Worm (Caenorhabditis elegans) whole organism, young adult: ENCODE results near the gene clc-12.

Source experiments
- B0261.1 ChIP-seq: sonication (generic microtip); optimal IDR thresholded peaks from 2 replicates; lab custom pipeline; 2016; ENCODE audit warnings: mild to moderate bottlenecking, missing genetic modification characterization, moderate library complexity, missing compliant biosample characterization
- B0336.3 ChIP-seq: fragments of 200-800 bp; sonication (Bioruptor generic); IDR thresholded peaks from 2 replicates; pipeline ENCODE4 v1.3.6; 2022; ENCODE audit warnings: missing genetic modification characterization, missing compliant biosample characterization
- F10E7.11 ChIP-seq: sonication (generic microtip); optimal IDR thresholded peaks from 2 replicates; lab custom pipeline; 2017; ENCODE audit warnings: mild to moderate bottlenecking, missing genetic modification characterization, moderate library complexity, missing compliant biosample characterization
- F23B12.7 ChIP-seq: sonication (generic microtip); optimal IDR thresholded peaks from 2 replicates; lab custom pipeline; 2017; ENCODE audit warnings: missing genetic modification characterization, mild to moderate bottlenecking, missing compliant biosample characterization, antibody characterized with exemption, moderate library complexity; ENCODE audit not compliant: insufficient read depth
- F33H1.4 ChIP-seq: fragments of 200-800 bp; sonication (Bioruptor generic); IDR thresholded peaks from 2 replicates; pipeline ENCODE4 v1.3.6; 2022; ENCODE audit warnings: missing genetic modification reagents, missing genetic modification characterization, missing compliant biosample characterization
- F37B4.10 ChIP-seq: fragments of 200-800 bp; sonication (Bioruptor generic); IDR thresholded peaks from 2 replicates; pipeline ENCODE4 v1.3.6; 2022; ENCODE audit warnings: missing genetic modification characterization, missing compliant biosample characterization
- F39B2.1 ChIP-seq: fragments of 200-800 bp; sonication (Bioruptor generic); IDR thresholded peaks from 2 replicates; pipeline ENCODE4 v1.3.6; 2022; ENCODE audit warnings: missing genetic modification reagents, missing genetic modification characterization, missing compliant biosample characterization
- K11D2.4 ChIP-seq: fragments of 200-800 bp; sonication (Bioruptor generic); IDR thresholded peaks from 2 replicates; pipeline ENCODE4 v1.3.6; 2022; ENCODE audit warnings: missing genetic modification reagents, missing genetic modification characterization, missing compliant biosample characterization
- K12H6.12 ChIP-seq: fragments of 200-800 bp; sonication (Bioruptor generic); optimal IDR thresholded peaks from 2 replicates; lab custom pipeline; 2018; ENCODE audit warnings: mild to moderate bottlenecking, missing genetic modification characterization, missing compliant biosample characterization
- T26A5.8 ChIP-seq: sonication (generic microtip); optimal IDR thresholded peaks from 2 replicates; lab custom pipeline; 2016; ENCODE audit warnings: missing genetic modification characterization, missing compliant biosample characterization
- Y53F4B.3 ChIP-seq: fragments of 200-800 bp; sonication (Bioruptor generic); IDR thresholded peaks from 2 replicates; pipeline ENCODE4 v1.3.6; 2022; ENCODE audit warnings: missing genetic modification reagents, missing genetic modification characterization, missing compliant biosample characterization
- aptf-3 ChIP-seq: fragments of 200-800 bp; sonication (Bioruptor generic); IDR thresholded peaks from 2 replicates; pipeline ENCODE4 v1.3.6; 2022; ENCODE audit warnings: missing genetic modification characterization, missing compliant biosample characterization
- athp-1 ChIP-seq: sonication (generic microtip); optimal IDR thresholded peaks from 2 replicates; lab custom pipeline; 2017; ENCODE audit warnings: mild to moderate bottlenecking, missing genetic modification characterization, missing compliant biosample characterization
- attf-5 ChIP-seq: fragments of 200-800 bp; sonication (Bioruptor generic); optimal IDR thresholded peaks from 2 replicates; lab custom pipeline; 2018; ENCODE audit warnings: mild to moderate bottlenecking, missing genetic modification characterization, missing compliant biosample characterization
- attf-6 ChIP-seq: fragments of 200-800 bp; sonication (Bioruptor generic); IDR thresholded peaks from 2 replicates; pipeline ENCODE4 v1.3.6; 2022; ENCODE audit warnings: missing genetic modification reagents, missing genetic modification characterization, missing compliant biosample characterization
- bed-1 ChIP-seq: fragments of 200-800 bp; sonication (Bioruptor generic); IDR thresholded peaks from 2 replicates; pipeline ENCODE4 v1.3.6; 2022; ENCODE audit warnings: missing genetic modification reagents, missing genetic modification characterization, missing compliant biosample characterization
- bed-2 ChIP-seq: fragments of 200-800 bp; sonication (Bioruptor generic); IDR thresholded peaks from 2 replicates; pipeline ENCODE4 v1.3.6; 2022; ENCODE audit warnings: missing genetic modification reagents, missing genetic modification characterization, missing compliant biosample characterization
- ccch-3 ChIP-seq: fragments of 200-800 bp; sonication (Bioruptor generic); optimal IDR thresholded peaks from 2 replicates; lab custom pipeline; 2018; ENCODE audit warnings: mild to moderate bottlenecking, missing genetic modification characterization, missing compliant biosample characterization
- cebp-1 ChIP-seq, 2 experiments: fragments of 200-800 bp in 1 of 2; sonication (Bioruptor generic) in 1 of 2; sonication (generic microtip) in 1 of 2; IDR thresholded peaks in 1 of 2; optimal IDR thresholded peaks in 1 of 2; 2 replicates each; pipeline versions ENCODE4 v1.3.6 to Lab custom; 2017 to 2022; ENCODE audit warnings: missing compliant biosample characterization in 2 of 2, missing genetic modification characterization in 2 of 2, mild to moderate bottlenecking in 1 of 2, missing genetic modification reagents in 1 of 2, moderate library complexity in 1 of 2
- ceh-40 ChIP-seq: fragments of 200-800 bp; sonication (Bioruptor generic); IDR thresholded peaks from 2 replicates; pipeline ENCODE4 v1.3.6; 2022; ENCODE audit warnings: missing genetic modification characterization, missing compliant biosample characterization
- ceh-58 ChIP-seq: fragments of 200-800 bp; sonication (Bioruptor generic); IDR thresholded peaks from 2 replicates; pipeline ENCODE4 v1.3.6; 2022; ENCODE audit warnings: missing genetic modification characterization, missing compliant biosample characterization
- chd-7 ChIP-seq: sonication (generic microtip); optimal IDR thresholded peaks from 2 replicates; lab custom pipeline; 2016; ENCODE audit warnings: mild to moderate bottlenecking, missing genetic modification characterization, moderate library complexity, missing compliant biosample characterization
- efl-1 ChIP-seq: fragments of 150-350 bp; optimal IDR thresholded peaks from 2 replicates; lab custom pipeline; 2014; ENCODE audit warnings: missing biosample characterization, missing genetic modification reagents, missing genetic modification characterization
- ekl-4 ChIP-seq: fragments of 200-800 bp; sonication (Bioruptor generic); IDR thresholded peaks from 2 replicates; pipeline ENCODE4 v1.3.6; 2022; ENCODE audit warnings: missing genetic modification reagents, missing genetic modification characterization, missing compliant biosample characterization
- ets-4 ChIP-seq: fragments of 200-800 bp; sonication (Bioruptor generic); optimal IDR thresholded peaks from 2 replicates; lab custom pipeline; 2018; ENCODE audit warnings: mild to moderate bottlenecking, missing genetic modification characterization, missing compliant biosample characterization
- gei-17 ChIP-seq: fragments of 200-800 bp; sonication (Bioruptor generic); optimal IDR thresholded peaks from 2 replicates; lab custom pipeline; 2018; ENCODE audit warnings: mild to moderate bottlenecking, missing genetic modification characterization, missing compliant biosample characterization
- hmg-1.2 ChIP-seq: fragments of 200-800 bp; sonication (Bioruptor generic); IDR thresholded peaks from 2 replicates; pipeline ENCODE4 v1.3.6; 2022; ENCODE audit warnings: missing genetic modification reagents, missing genetic modification characterization, missing compliant biosample characterization
- hsf-1 ChIP-seq: fragments of 200-800 bp; sonication (Bioruptor generic); IDR thresholded peaks from 2 replicates; pipeline ENCODE4 v1.3.6; 2022; ENCODE audit warnings: missing genetic modification reagents, missing genetic modification characterization, missing compliant biosample characterization
- lag-1 ChIP-seq: fragments of 200-800 bp; sonication (Bioruptor generic); IDR thresholded peaks from 2 replicates; pipeline ENCODE4 v1.3.6; 2022; ENCODE audit warnings: missing genetic modification reagents, missing genetic modification characterization, missing compliant biosample characterization
- let-526 ChIP-seq: fragments of 200-800 bp; sonication (Bioruptor generic); IDR thresholded peaks from 2 replicates; pipeline ENCODE4 v1.3.6; 2022; ENCODE audit warnings: missing genetic modification reagents, missing genetic modification characterization, missing compliant biosample characterization
- lin-26 ChIP-seq: fragments of 200-800 bp; sonication (Bioruptor generic); IDR thresholded peaks from 2 replicates; pipeline ENCODE4 v1.3.6; 2022; ENCODE audit warnings: missing genetic modification reagents, missing genetic modification characterization, missing compliant biosample characterization
- madf-6 ChIP-seq: fragments of 200-800 bp; sonication (Bioruptor generic); IDR thresholded peaks from 2 replicates; pipeline ENCODE4 v1.3.6; 2022; ENCODE audit warnings: missing genetic modification reagents, missing genetic modification characterization, missing compliant biosample characterization
- nfya-1 ChIP-seq: sonication (generic microtip); optimal IDR thresholded peaks from 2 replicates; lab custom pipeline; 2017; ENCODE audit warnings: antibody characterized with exemption, missing compliant biosample characterization, missing genetic modification characterization, borderline replicate concordance; ENCODE audit not compliant: insufficient read depth
- nfya-2 ChIP-seq: fragments of 200-800 bp; sonication (Bioruptor generic); IDR thresholded peaks from 2 replicates; pipeline ENCODE4 v1.3.6; 2022; ENCODE audit warnings: missing genetic modification reagents, missing genetic modification characterization, missing compliant biosample characterization
- nhr-120 ChIP-seq: fragments of 200-800 bp; sonication (Bioruptor generic); IDR thresholded peaks from 2 replicates; pipeline ENCODE4 v1.3.6; 2022; ENCODE audit warnings: missing genetic modification characterization, missing compliant biosample characterization
- nhr-80 ChIP-seq: sonication (generic microtip); optimal IDR thresholded peaks from 2 replicates; lab custom pipeline; 2016; ENCODE audit warnings: missing genetic modification characterization, missing compliant biosample characterization
- pha-4 ChIP-seq: fragments of 150-350 bp; sonication (generic microtip); optimal IDR thresholded peaks from 2 replicates; lab custom pipeline; 2014; ENCODE audit warnings: missing biosample characterization, missing genetic modification reagents, missing genetic modification characterization
- rpc-1 ChIP-seq, 2 experiments: fragments of 150-350 bp in 1 of 2; sonication (generic microtip) in 1 of 2; optimal IDR thresholded peaks; 2 replicates each; lab custom pipeline; 2014 to 2018; ENCODE audit warnings: missing biosample characterization in 1 of 2, missing genetic modification characterization in 1 of 2, missing genetic modification reagents in 1 of 2, missing genotype in 1 of 2
- snpc-4 ChIP-seq, 5 experiments: fragments of 150-350 bp in 1 of 5; sonication (generic microtip) in 4 of 5; optimal IDR thresholded peaks; 2 replicates each; lab custom pipeline; 2014 to 2018; ENCODE audit warnings: missing genetic modification characterization in 5 of 5, missing biosample characterization in 3 of 5, antibody characterized with exemption in 2 of 5, mild to moderate bottlenecking in 2 of 5, missing compliant biosample characterization in 2 of 5, missing genotype in 2 of 5, moderate library complexity in 2 of 5, missing genetic modification reagents in 1 of 5
- tlf-1 ChIP-seq: fragments of 200-800 bp; sonication (Bioruptor generic); optimal IDR thresholded peaks from 2 replicates; lab custom pipeline; 2018; ENCODE audit warnings: mild to moderate bottlenecking, missing genetic modification characterization, missing compliant biosample characterization
- unc-130 ChIP-seq: sonication (generic microtip); optimal IDR thresholded peaks from 2 replicates; lab custom pipeline; 2016; ENCODE audit warnings: missing genetic modification reagents, missing genetic modification characterization, missing compliant biosample characterization
- ztf-25 ChIP-seq: fragments of 200-800 bp; sonication (Bioruptor generic); IDR thresholded peaks from 2 replicates; pipeline ENCODE4 v1.3.6; 2022; ENCODE audit warnings: missing genetic modification reagents, missing genetic modification characterization, missing compliant biosample characterization
- ztf-3 ChIP-seq: fragments of 200-800 bp; sonication (Bioruptor generic); optimal IDR thresholded peaks from 2 replicates; lab custom pipeline; 2018; ENCODE audit warnings: mild to moderate bottlenecking, missing genetic modification characterization, missing compliant biosample characterization
- ztf-6 ChIP-seq: fragments of 200-800 bp; sonication (Bioruptor generic); IDR thresholded peaks from 2 replicates; pipeline ENCODE4 v1.3.6; 2022; ENCODE audit warnings: missing genetic modification reagents, missing genetic modification characterization, missing compliant biosample characterization

Gene clc-12

ce11 chrV:16973338-16973737, 35.9 kb downstream of the clc-12 start:
- TF ChIP-seq unc-130 (no peak), ekl-4 (no peak), efl-1 (GFP tag; lab: Kevin White, UChicago) (no peak), rpc-1 (optimal IDR thresholded peaks at IDR 0.05; lab: Kevin White, UChicago) (no peak), rpc-1 (tag; optimal IDR thresholded peaks at IDR 0.05; lab: Kevin White, UChicago) (no peak), athp-1 (tag; lab: Kevin White, UChicago) (no peak), tlf-1 (GFP tag; lab: Kevin White, UChicago) (no peak), F39B2.1 (GFP tag; lab: Robert Waterston, UW) (no peak), ceh-58 (no peak), ceh-40 (GFP tag; lab: Robert Waterston, UW) (no peak), nhr-120 (no peak), ztf-25 (no peak), F23B12.7 (tag; lab: Kevin White, UChicago) (no peak), nhr-80 (tag; lab: Kevin White, UChicago) (no peak), bed-2 (GFP tag; lab: Robert Waterston, UW) (no peak), F37B4.10 (no peak), F10E7.11 (tag; lab: Kevin White, UChicago) (no peak)

ce11 chrV:16972134-16972533, 37.1 kb downstream of the clc-12 start, which contains the start of gene srh-119:
TSS of gene srh-119 (plus strand) at chrV:16972434.
- TF ChIP-seq nfya-2 (GFP tag; lab: Robert Waterston, UW) (no peak), ztf-3 (no peak), B0261.1 (tag; lab: Kevin White, UChicago) (no peak), tlf-1 (GFP tag; lab: Kevin White, UChicago) (no peak), pha-4 (tag; lab: Kevin White, UChicago) (no peak), bed-1 (no peak), ets-4 (GFP tag; lab: Kevin White, UChicago) (no peak), ccch-3 (no peak), let-526 (GFP tag; lab: Robert Waterston, UW) (no peak), attf-6 (GFP tag; lab: Robert Waterston, UW) (no peak), F33H1.4 (GFP tag; lab: Robert Waterston, UW) (no peak), nfya-1 (tag; lab: Kevin White, UChicago) (no peak), gei-17 (GFP tag; lab: Kevin White, UChicago) (no peak), F37B4.10 (no peak)
- TF ChIP-seq, all 124 proteins: peak for 0

ce11 chrV:16966636-16967035, 42.6 kb downstream of the clc-12 start, which contains the start of gene fbxa-90:
TSS of gene fbxa-90 (plus strand) at chrV:16966814.
- TF ChIP-seq snpc-4 (GFP tag; optimal IDR thresholded peaks at IDR 0.05; lab: Kevin White, UChicago) (no peak), snpc-4 (tag; optimal IDR thresholded peaks at IDR 0.05; lab: Kevin White, UChicago) (peak in 1 of 4 experiments; percentile 27), cebp-1 (GFP tag; IDR thresholded peaks at IDR 0.05; lab: Robert Waterston, UW) (peak; percentile 52; the same call in 1 of the 2 replicates), cebp-1 (tag; optimal IDR thresholded peaks at IDR 0.05; lab: Kevin White, UChicago) (no peak), attf-5 (peak; percentile 67), chd-7 (tag; lab: Kevin White, UChicago) (no peak)

ce11 chrV:16965655-16966054, 43.5 kb downstream of the clc-12 start, which contains the start of gene efl-1:
TSS of gene efl-1 (minus strand) at chrV:16965675.
- TF ChIP-seq B0336.3 (GFP tag; lab: Robert Waterston, UW) (peak; percentile 67; the same call in 1 of the 2 replicates), bed-1 (no peak), ceh-40 (GFP tag; lab: Robert Waterston, UW) (no peak), attf-5 (peak; percentile 96), Y53F4B.3 (0 out of 2 replicates have a peak, but pooled peaks have one; percentile 38), hmg-1.2 (GFP tag; lab: Robert Waterston, UW) (peak; percentile 99), K12H6.12 (tag; lab: Kevin White, UChicago) (peak; percentile 42), lin-26 (no peak), hsf-1 (GFP tag; lab: Robert Waterston, UW) (0 out of 2 replicates have a peak, but pooled peaks have one; percentile 51), madf-6 (peak; percentile 81), aptf-3 (GFP tag; lab: Robert Waterston, UW) (no peak), lag-1 (GFP tag; lab: Robert Waterston, UW) (no peak), K11D2.4 (GFP tag; lab: Robert Waterston, UW) (no peak), ztf-6 (GFP tag; lab: Robert Waterston, UW) (no peak), T26A5.8 (no peak)
